Fruit fly (Drosophila melanogaster) whole organism, embryonic: ENCODE measurements around the gene Vps37B.

ENCODE experiments used
- ATbp ChIP-seq: fragments of 200-800 bp; sonication (Bioruptor generic); optimal IDR thresholded peaks from 2 replicates; lab custom pipeline; 2017; ENCODE audit warnings: missing biosample characterization, mild to moderate bottlenecking, missing genetic modification characterization, missing genetic modification reagents
- Bgb ChIP-seq: fragments of 200-800 bp; sonication (Bioruptor generic); IDR thresholded peaks from 2 replicates; pipeline ENCODE4 v1.3.6; 2022; ENCODE audit warnings: missing biosample characterization, missing genetic modification characterization; ENCODE audit not compliant: partially characterized antibody
- CG1233 ChIP-seq: fragments of 200-800 bp; sonication (Bioruptor generic); optimal IDR thresholded peaks from 4 replicates; lab custom pipeline; 2018; ENCODE audit warnings: missing biosample characterization, mild to moderate bottlenecking, missing genetic modification characterization
- CG14860 ChIP-seq: fragments of 200-800 bp; sonication (Bioruptor generic); IDR thresholded peaks from 3 replicates; pipeline ENCODE4 v1.3.6; 2022; ENCODE audit warnings: missing biosample characterization, missing genetic modification characterization; ENCODE audit not compliant: partially characterized antibody
- CG1602 ChIP-seq: fragments of 200-800 bp; sonication (Bioruptor generic); optimal IDR thresholded peaks from 3 replicates; lab custom pipeline; 2016; ENCODE audit warnings: missing biosample characterization, missing genetic modification characterization
- CG18476 ChIP-seq: fragments of 200-800 bp; sonication (Bioruptor generic); optimal IDR thresholded peaks from 2 replicates; lab custom pipeline; 2016; ENCODE audit warnings: missing biosample characterization, mild to moderate bottlenecking, missing genetic modification characterization
- CG18764 ChIP-seq: fragments of 200-800 bp; sonication (Bioruptor generic); optimal IDR thresholded peaks from 3 replicates; lab custom pipeline; 2016; ENCODE audit warnings: missing biosample characterization, missing genetic modification characterization
- CG7271 ChIP-seq: fragments of 200-800 bp; sonication (Bioruptor generic); optimal IDR thresholded peaks from 2 replicates; lab custom pipeline; 2018; ENCODE audit warnings: missing biosample characterization, mild to moderate bottlenecking, missing genetic modification characterization, moderate library complexity
- CG8388 ChIP-seq: fragments of 200-800 bp; sonication (Bioruptor generic); optimal IDR thresholded peaks from 2 replicates; lab custom pipeline; 2019; ENCODE audit warnings: missing biosample characterization, mild to moderate bottlenecking, missing genetic modification characterization, moderate library complexity
- CG9797 ChIP-seq: fragments of 200-800 bp; sonication (Bioruptor generic); optimal IDR thresholded peaks from 3 replicates; lab custom pipeline; 2018; ENCODE audit warnings: missing biosample characterization, mild to moderate bottlenecking, missing genetic modification characterization
- CoRest ChIP-seq: fragments of 200-800 bp; sonication (Bioruptor generic); optimal IDR thresholded peaks from 3 replicates; lab custom pipeline; 2018; ENCODE audit warnings: missing biosample characterization, mild to moderate bottlenecking, missing genetic modification characterization, moderate library complexity
- D ChIP-seq, 2 experiments: fragments of 200-800 bp in 1 of 2; fragments of >200 bp in 1 of 2; sonication (Bioruptor generic) in 1 of 2; optimal IDR thresholded peaks; 2 replicates in 1 of 2; 3 replicates in 1 of 2; lab custom pipeline; 2017; ENCODE audit warnings: mild to moderate bottlenecking in 1 of 2, missing biosample characterization in 1 of 2, missing genetic modification characterization in 1 of 2, missing genetic modification reagents in 1 of 2
- Dbx ChIP-seq: fragments of 200-800 bp; sonication (Bioruptor generic); IDR thresholded peaks from 3 replicates; pipeline ENCODE4 v1.3.6; 2022; ENCODE audit warnings: missing biosample characterization, missing genetic modification characterization
- Dip3 ChIP-seq: fragments of 200-800 bp; sonication (Bioruptor generic); optimal IDR thresholded peaks from 3 replicates; lab custom pipeline; 2016; ENCODE audit warnings: missing biosample characterization, missing genetic modification characterization
- Elba2 ChIP-seq: fragments of 200-800 bp; sonication (Bioruptor generic); optimal IDR thresholded peaks from 3 replicates; lab custom pipeline; 2016; ENCODE audit warnings: missing biosample characterization, missing genetic modification characterization
- H2.0 ChIP-seq: fragments of 200-800 bp; sonication (Bioruptor generic); IDR thresholded peaks from 2 replicates; pipeline ENCODE4 v1.3.6; 2022; ENCODE audit warnings: missing biosample characterization, missing genetic modification characterization
- HLH54F ChIP-seq: fragments of 200-800 bp; sonication (Bioruptor generic); optimal IDR thresholded peaks from 3 replicates; lab custom pipeline; 2016; ENCODE audit warnings: missing biosample characterization, missing genetic modification characterization
- HLHmδ ChIP-seq: fragments of 200-800 bp; sonication (Bioruptor generic); optimal IDR thresholded peaks from 2 replicates; lab custom pipeline; 2018; ENCODE audit warnings: missing biosample characterization, mild to moderate bottlenecking, missing genetic modification characterization, moderate library complexity
- Hr78 ChIP-seq, 2 experiments: fragments of 200-800 bp in 1 of 2; fragments of >200 bp in 1 of 2; sonication (Bioruptor generic) in 1 of 2; optimal IDR thresholded peaks; 2 replicates each; lab custom pipeline; 2017 to 2019; ENCODE audit warnings: missing biosample characterization in 2 of 2, missing genetic modification characterization in 2 of 2, mild to moderate bottlenecking in 1 of 2, moderate library complexity in 1 of 2
- MESR4 ChIP-seq: fragments of 200-800 bp; sonication (Bioruptor generic); optimal IDR thresholded peaks from 2 replicates; lab custom pipeline; 2018; ENCODE audit warnings: missing biosample characterization, mild to moderate bottlenecking, missing genetic modification characterization, moderate library complexity
- Max ChIP-seq: fragments of 200-800 bp; sonication (Bioruptor generic); optimal IDR thresholded peaks from 2 replicates; lab custom pipeline; 2016; ENCODE audit warnings: missing biosample characterization, mild to moderate bottlenecking, missing genetic modification characterization
- Med ChIP-seq: fragments of 200-800 bp; sonication (Bioruptor generic); peaks from one replicate; lab custom pipeline; 2016; ENCODE audit warnings: missing biosample characterization, missing genetic modification characterization, mild to moderate bottlenecking, inconsistent platforms, moderate library complexity
- NFAT ChIP-seq: fragments of 200-800 bp; sonication (Bioruptor generic); IDR thresholded peaks from 2 replicates; pipeline ENCODE4 v1.3.6; 2022; ENCODE audit warnings: missing biosample characterization, missing genetic modification characterization
- Opbp ChIP-seq: fragments of 200-800 bp; sonication (Bioruptor generic); IDR thresholded peaks from 3 replicates; pipeline ENCODE4 v1.3.6; 2022; ENCODE audit warnings: missing biosample characterization, missing genetic modification characterization; ENCODE audit not compliant: partially characterized antibody
- Sox102F ChIP-seq: fragments of 200-800 bp; sonication (Bioruptor generic); optimal IDR thresholded peaks from 2 replicates; lab custom pipeline; 2018; ENCODE audit warnings: missing biosample characterization, mild to moderate bottlenecking, missing genetic modification characterization, moderate library complexity
- TFAM ChIP-seq: fragments of 200-800 bp; sonication (Bioruptor generic); optimal IDR thresholded peaks from 2 replicates; lab custom pipeline; 2017; ENCODE audit warnings: missing biosample characterization, missing genetic modification characterization, inconsistent platforms
- ab ChIP-seq: fragments of 200-800 bp; sonication (Bioruptor generic); optimal IDR thresholded peaks from 2 replicates; lab custom pipeline; 2016; ENCODE audit warnings: missing biosample characterization, missing genetic modification characterization
- ara ChIP-seq: fragments of 200-800 bp; sonication (Bioruptor generic); IDR thresholded peaks from 2 replicates; pipeline ENCODE4 v1.3.6; 2022; ENCODE audit warnings: missing biosample characterization, missing genetic modification characterization
- ci ChIP-seq: fragments of 200-800 bp; sonication (Bioruptor generic); IDR thresholded peaks from 3 replicates; pipeline ENCODE4 v1.3.6; 2022; ENCODE audit warnings: missing biosample characterization, missing genetic modification characterization
- corto ChIP-seq: fragments of 200-800 bp; sonication (Bioruptor generic); optimal IDR thresholded peaks from 2 replicates; lab custom pipeline; 2016; ENCODE audit warnings: missing biosample characterization, mild to moderate bottlenecking, missing genetic modification characterization, moderate library complexity
- danr ChIP-seq: fragments of 200-800 bp; sonication (Bioruptor generic); IDR thresholded peaks from 2 replicates; pipeline ENCODE4 v1.3.6; 2022; ENCODE audit warnings: missing biosample characterization, missing genetic modification characterization
- esg ChIP-seq: fragments of 200-800 bp; sonication (Bioruptor generic); conservative IDR thresholded peaks from 2 replicates; pipeline ENCODE4 v1.3.6; 2022; ENCODE audit warnings: missing biosample characterization, missing genetic modification characterization
- fd96Cb ChIP-seq: fragments of 200-800 bp; sonication (Bioruptor generic); optimal IDR thresholded peaks from 2 replicates; lab custom pipeline; 2018; ENCODE audit warnings: missing biosample characterization, mild to moderate bottlenecking, missing genetic modification characterization, moderate library complexity
- h ChIP-seq: fragments of >200 bp; optimal IDR thresholded peaks from 2 replicates; lab custom pipeline; 2017
- hkb ChIP-seq, 2 experiments: fragments of 200-800 bp in 1 of 2; fragments of >200 bp in 1 of 2; sonication (Bioruptor generic) in 1 of 2; IDR thresholded peaks in 1 of 2; optimal IDR thresholded peaks in 1 of 2; 2 replicates each; pipeline versions ENCODE4 v1.3.6 to Lab custom; 2017 to 2022; ENCODE audit warnings: missing biosample characterization in 1 of 2, missing genetic modification characterization in 1 of 2
- kay ChIP-seq: fragments of 200-800 bp; sonication (Bioruptor generic); optimal IDR thresholded peaks from 2 replicates; lab custom pipeline; 2016; ENCODE audit warnings: missing biosample characterization, missing genetic modification characterization
- klu ChIP-seq: fragments of 200-800 bp; sonication (Bioruptor generic); IDR thresholded peaks from 2 replicates; pipeline ENCODE4 v1.3.6; 2022; ENCODE audit warnings: missing biosample characterization, missing genetic modification characterization
- lov ChIP-seq, 2 experiments: fragments of 200-800 bp in 1 of 2; fragments of >200 bp in 1 of 2; sonication (Bioruptor generic) in 1 of 2; IDR thresholded peaks in 1 of 2; optimal IDR thresholded peaks in 1 of 2; 2 replicates in 1 of 2; 3 replicates in 1 of 2; pipeline versions ENCODE4 v1.3.6 to Lab custom; 2017 to 2022; ENCODE audit warnings: missing biosample characterization in 1 of 2, missing genetic modification characterization in 1 of 2
- mam ChIP-seq: fragments of 200-800 bp; sonication (Bioruptor generic); optimal IDR thresholded peaks from 3 replicates; lab custom pipeline; 2016; ENCODE audit warnings: missing biosample characterization, missing genetic modification characterization
- otp ChIP-seq: fragments of 200-800 bp; sonication (Bioruptor generic); IDR thresholded peaks from 3 replicates; pipeline ENCODE4, ENCODE4 v1.3.6; 2022; ENCODE audit warnings: missing biosample characterization, missing genetic modification characterization
- pita ChIP-seq: fragments of 200-800 bp; sonication (Bioruptor generic); optimal IDR thresholded peaks from 2 replicates; lab custom pipeline; 2017; ENCODE audit warnings: missing biosample characterization, mild to moderate bottlenecking, missing genetic modification characterization
- schlank ChIP-seq: fragments of 200-800 bp; sonication (Bioruptor generic); optimal IDR thresholded peaks from 2 replicates; lab custom pipeline; 2018; ENCODE audit warnings: missing biosample characterization, mild to moderate bottlenecking, missing genetic modification characterization
- scrt ChIP-seq: fragments of 200-800 bp; sonication (Bioruptor generic); optimal IDR thresholded peaks from 2 replicates; lab custom pipeline; 2018; ENCODE audit warnings: missing biosample characterization, mild to moderate bottlenecking, missing genetic modification characterization, moderate library complexity
- slp2 ChIP-seq: fragments of 200-800 bp; sonication (Bioruptor generic); optimal IDR thresholded peaks from 2 replicates; lab custom pipeline; 2016; ENCODE audit warnings: missing biosample characterization, missing genetic modification characterization
- sna ChIP-seq: fragments of 200-800 bp; sonication (Bioruptor generic); IDR thresholded peaks from 2 replicates; pipeline ENCODE4 v1.3.6; 2022; ENCODE audit warnings: missing biosample characterization, missing genetic modification characterization; ENCODE audit not compliant: partially characterized antibody
- ssp ChIP-seq: fragments of 200-800 bp; sonication (Bioruptor generic); IDR thresholded peaks from 2 replicates; pipeline ENCODE4 v1.3.6; 2022; ENCODE audit warnings: missing biosample characterization, missing genetic modification characterization
- stc ChIP-seq: fragments of 200-800 bp; sonication (Bioruptor generic); IDR thresholded peaks from 2 replicates; pipeline ENCODE4 v1.3.6; 2022; ENCODE audit warnings: missing biosample characterization, missing genetic modification characterization
- tx ChIP-seq: fragments of 200-800 bp; sonication (Bioruptor generic); optimal IDR thresholded peaks from 2 replicates; lab custom pipeline; 2016; ENCODE audit warnings: missing biosample characterization, missing genetic modification characterization
- zfh1 ChIP-seq: fragments of 200-800 bp; sonication (Bioruptor generic); IDR thresholded peaks from 3 replicates; pipeline ENCODE4 v1.3.6; 2022; ENCODE audit warnings: missing biosample characterization, missing genetic modification characterization

Gene Vps37B

dm6 chr3R:5198302-5198701 is 27.7 kb upstream of the Vps37B start (continued):
- TF ChIP-seq esg (GFP tag; lab: Robert Waterston, UW) = peak; percentile 44; the same call in 1 of the 2 replicates
- peak; percentile 45 for TF ChIP-seq HLH54F (GFP tag; lab: Kevin White, UChicago)
- no peak for TF ChIP-seq tx
- TF ChIP-seq klu (GFP tag; lab: Robert Waterston, UW) = peak; percentile 41; the same call in 1 of the 2 replicates
- TF ChIP-seq kay (GFP tag; lab: Kevin White, UChicago) = no peak
- TF ChIP-seq D (optimal IDR thresholded peaks at IDR 0.05; lab: Kevin White, UChicago) = no peak
- no peak for TF ChIP-seq D (GFP tag; optimal IDR thresholded peaks at IDR 0.05; lab: Kevin White, UChicago)
- TF ChIP-seq lov (optimal IDR thresholded peaks at IDR 0.05; lab: Kevin White, UChicago) = no peak
- no peak for TF ChIP-seq lov (GFP tag; IDR thresholded peaks at IDR 0.05; lab: Robert Waterston, UW)
- TF ChIP-seq otp (GFP tag; lab: Robert Waterston, UW) = no peak; the same call in 2 of the 3 replicates
- no peak for TF ChIP-seq danr
- no peak for TF ChIP-seq pita
- no peak for TF ChIP-seq Opbp (GFP tag; lab: Robert Waterston, UW)
- no peak for TF ChIP-seq Hr78 (GFP tag; optimal IDR thresholded peaks at IDR 0.05; lab: Kevin White, UChicago)
- no peak for TF ChIP-seq HLHmδ (GFP tag; lab: Kevin White, UChicago)
- no peak for TF ChIP-seq h (lab: Kevin White, UChicago)
- TF ChIP-seq CG7271 (tag; lab: Kevin White, UChicago) = no peak
- TF ChIP-seq fd96Cb = peak; percentile 21
- no peak for TF ChIP-seq Bgb (GFP tag; lab: Robert Waterston, UW)
- 0 out of 3 replicates have a peak, but pooled peaks have one; percentile 50 for TF ChIP-seq zfh1 (GFP tag; lab: Robert Waterston, UW)
- TF ChIP-seq Med (GFP tag; lab: Kevin White, UChicago) = peak; percentile 90
- peak; percentile 42 for TF ChIP-seq Sox102F (GFP tag; lab: Kevin White, UChicago)
- TF ChIP-seq corto (GFP tag; lab: Kevin White, UChicago) = no peak
- TF ChIP-seq ab (GFP tag; lab: Kevin White, UChicago) = no peak
- TF ChIP-seq Max (GFP tag; lab: Kevin White, UChicago) = no peak
- no peak for TF ChIP-seq hkb (optimal IDR thresholded peaks at IDR 0.05; lab: Kevin White, UChicago)
- TF ChIP-seq hkb (GFP tag; IDR thresholded peaks at IDR 0.05; lab: Robert Waterston, UW) = peak; percentile 63
- TF ChIP-seq schlank = peak; percentile 59
- TF ChIP-seq TFAM (GFP tag; lab: Kevin White, UChicago) = no peak
- peak; percentile 23 for TF ChIP-seq CG1233
- no peak for TF ChIP-seq CG1602 (GFP tag; lab: Kevin White, UChicago)
- no peak for TF ChIP-seq slp2 (GFP tag; lab: Kevin White, UChicago)
- TF ChIP-seq CG14860 = no peak
- TF ChIP-seq ara (GFP tag; lab: Robert Waterston, UW) = no peak
- peak; percentile 82 for TF ChIP-seq mam
- TF ChIP-seq stc (GFP tag; lab: Robert Waterston, UW) = peak; percentile 56; the same call in 1 of the 2 replicates
- peak; percentile 62 for TF ChIP-seq Dip3 (GFP tag; lab: Kevin White, UChicago)
- peak; percentile 48 for TF ChIP-seq CoRest (tag; lab: Kevin White, UChicago)
- peak; percentile 39 for TF ChIP-seq ATbp (GFP tag; lab: Kevin White, UChicago)
- TF ChIP-seq NFAT (GFP tag; lab: Robert Waterston, UW) = 0 out of 2 replicates have a peak, but pooled peaks have one; percentile 26
- no peak for TF ChIP-seq ssp (GFP tag; lab: Robert Waterston, UW)
- no peak for TF ChIP-seq CG8388 (GFP tag; lab: Kevin White, UChicago)
- TF ChIP-seq MESR4 (GFP tag; lab: Kevin White, UChicago) = no peak
- peak; percentile 69; the same call in 2 of the 3 replicates for TF ChIP-seq ci (GFP tag; lab: Robert Waterston, UW)
- TF ChIP-seq H2.0 (GFP tag; lab: Robert Waterston, UW) = 0 out of 2 replicates have a peak, but pooled peaks have one; percentile 27
- no peak for TF ChIP-seq CG18764 (GFP tag; lab: Kevin White, UChicago)
- no peak for TF ChIP-seq CG9797 (GFP tag; lab: Kevin White, UChicago)
- TF ChIP-seq CG18476 (GFP tag; lab: Kevin White, UChicago) = no peak
- no peak for TF ChIP-seq sna (GFP tag; lab: Robert Waterston, UW)
- TF ChIP-seq scrt (GFP tag; lab: Kevin White, UChicago) = peak; percentile 55
- TF ChIP-seq Dbx (GFP tag; lab: Robert Waterston, UW) = peak; percentile 67; the same call in 2 of the 3 replicates
- no peak for TF ChIP-seq Elba2 (GFP tag; lab: Kevin White, UChicago)
